Worm (Caenorhabditis elegans) whole organism, young adult: Measurements from ENCODE around the gene madf-9.

Experiments
- B0019.2 ChIP-seq: fragments of 200-800 bp; sonication (Bioruptor generic); conservative IDR thresholded peaks from 2 replicates; pipeline ENCODE4 v1.3.6; 2022; ENCODE audit warnings: missing genetic modification reagents, missing genetic modification characterization, missing compliant biosample characterization
- C17E4.6 ChIP-seq: fragments of 200-800 bp; sonication (Bioruptor generic); IDR thresholded peaks from 2 replicates; pipeline ENCODE4 v1.3.6; 2022; ENCODE audit warnings: missing genetic modification reagents, missing genetic modification characterization, missing compliant biosample characterization
- F22D6.2 ChIP-seq: sonication (generic microtip); optimal IDR thresholded peaks from 2 replicates; lab custom pipeline; 2016; ENCODE audit warnings: mild to moderate bottlenecking, missing genetic modification characterization, missing compliant biosample characterization
- F33H1.4 ChIP-seq: fragments of 200-800 bp; sonication (Bioruptor generic); IDR thresholded peaks from 2 replicates; pipeline ENCODE4 v1.3.6; 2022; ENCODE audit warnings: missing genetic modification reagents, missing genetic modification characterization, missing compliant biosample characterization
- F55B11.4 ChIP-seq: sonication (generic microtip); optimal IDR thresholded peaks from 2 replicates; lab custom pipeline; 2016; ENCODE audit warnings: missing compliant biosample characterization, missing genetic modification characterization, borderline replicate concordance; ENCODE audit not compliant: insufficient read depth
- T07F8.4 ChIP-seq: sonication (generic microtip); optimal IDR thresholded peaks from 2 replicates; lab custom pipeline; 2016; ENCODE audit warnings: mild to moderate bottlenecking, missing genetic modification characterization, moderate library complexity, missing compliant biosample characterization
- Y53G8AR.9 ChIP-seq: fragments of 200-800 bp; sonication (Bioruptor generic); conservative IDR thresholded peaks from 2 replicates; pipeline ENCODE4 v1.3.6; 2022; ENCODE audit warnings: missing genetic modification reagents, missing genetic modification characterization, missing compliant biosample characterization
- Y56A3A.18 ChIP-seq: fragments of 200-800 bp; sonication (Bioruptor generic); IDR thresholded peaks from 2 replicates; pipeline ENCODE4 v1.3.6; 2022; ENCODE audit warnings: missing genetic modification reagents, missing genetic modification characterization, missing compliant biosample characterization
- Y67H2A.10 ChIP-seq: fragments of 200-800 bp; sonication (Bioruptor generic); conservative IDR thresholded peaks from 2 replicates; pipeline ENCODE4 v1.3.6; 2022; ENCODE audit warnings: missing genetic modification reagents, missing genetic modification characterization, missing compliant biosample characterization
- Y95B8A.8 ChIP-seq: fragments of 200-800 bp; sonication (Bioruptor generic); IDR thresholded peaks from 2 replicates; pipeline ENCODE4 v1.3.6; 2022; ENCODE audit warnings: missing genetic modification reagents, missing genetic modification characterization, missing compliant biosample characterization
- akir-1 ChIP-seq: fragments of 200-800 bp; sonication (Bioruptor generic); optimal IDR thresholded peaks from 2 replicates; lab custom pipeline; 2018; ENCODE audit warnings: mild to moderate bottlenecking, missing genetic modification characterization, moderate library complexity, missing compliant biosample characterization
- atf-7 ChIP-seq: sonication (generic microtip); optimal IDR thresholded peaks from 2 replicates; lab custom pipeline; 2017; ENCODE audit warnings: mild to moderate bottlenecking, missing genetic modification characterization, missing compliant biosample characterization
- attf-6 ChIP-seq: fragments of 200-800 bp; sonication (Bioruptor generic); IDR thresholded peaks from 2 replicates; pipeline ENCODE4 v1.3.6; 2022; ENCODE audit warnings: missing genetic modification reagents, missing genetic modification characterization, missing compliant biosample characterization
- cebp-1 ChIP-seq, 2 experiments: fragments of 200-800 bp in 1 of 2; sonication (Bioruptor generic) in 1 of 2; sonication (generic microtip) in 1 of 2; IDR thresholded peaks in 1 of 2; optimal IDR thresholded peaks in 1 of 2; 2 replicates each; pipeline versions ENCODE4 v1.3.6 to Lab custom; 2017 to 2022; ENCODE audit warnings: missing compliant biosample characterization in 2 of 2, missing genetic modification characterization in 2 of 2, mild to moderate bottlenecking in 1 of 2, missing genetic modification reagents in 1 of 2, moderate library complexity in 1 of 2
- cebp-2 ChIP-seq: fragments of 200-800 bp; sonication (Bioruptor generic); IDR thresholded peaks from 2 replicates; pipeline ENCODE4 v1.3.6; 2022; ENCODE audit warnings: missing genetic modification characterization, missing compliant biosample characterization
- ceh-100 ChIP-seq: fragments of 200-800 bp; sonication (Bioruptor generic); IDR thresholded peaks from 2 replicates; pipeline ENCODE4 v1.3.6; 2022; ENCODE audit warnings: missing genetic modification reagents, missing genetic modification characterization, missing compliant biosample characterization
- ceh-40 ChIP-seq: fragments of 200-800 bp; sonication (Bioruptor generic); IDR thresholded peaks from 2 replicates; pipeline ENCODE4 v1.3.6; 2022; ENCODE audit warnings: missing genetic modification characterization, missing compliant biosample characterization
- ceh-79 ChIP-seq: sonication (generic microtip); optimal IDR thresholded peaks from 2 replicates; lab custom pipeline; 2017; ENCODE audit warnings: mild to moderate bottlenecking, missing genetic modification characterization, missing compliant biosample characterization
- die-1 ChIP-seq: sonication (generic microtip); optimal IDR thresholded peaks from 2 replicates; lab custom pipeline; 2016; ENCODE audit warnings: missing genotype, mild to moderate bottlenecking, missing genetic modification characterization, missing compliant biosample characterization
- dox-1 ChIP-seq: fragments of 200-800 bp; sonication (Bioruptor generic); IDR thresholded peaks from 2 replicates; pipeline ENCODE4 v1.3.6; 2022; ENCODE audit warnings: missing genetic modification reagents, missing genetic modification characterization, missing compliant biosample characterization
- ekl-4 ChIP-seq: fragments of 200-800 bp; sonication (Bioruptor generic); IDR thresholded peaks from 2 replicates; pipeline ENCODE4 v1.3.6; 2022; ENCODE audit warnings: missing genetic modification reagents, missing genetic modification characterization, missing compliant biosample characterization
- gei-17 ChIP-seq: fragments of 200-800 bp; sonication (Bioruptor generic); optimal IDR thresholded peaks from 2 replicates; lab custom pipeline; 2018; ENCODE audit warnings: mild to moderate bottlenecking, missing genetic modification characterization, missing compliant biosample characterization
- hrde-1 ChIP-seq: sonication (generic microtip); optimal IDR thresholded peaks from 2 replicates; lab custom pipeline; 2016; ENCODE audit warnings: missing genetic modification characterization, mild to moderate bottlenecking, missing compliant biosample characterization, moderate library complexity, missing genotype, missing genetic modification reagents, borderline replicate concordance
- lag-1 ChIP-seq: fragments of 200-800 bp; sonication (Bioruptor generic); IDR thresholded peaks from 2 replicates; pipeline ENCODE4 v1.3.6; 2022; ENCODE audit warnings: missing genetic modification reagents, missing genetic modification characterization, missing compliant biosample characterization
- let-526 ChIP-seq: fragments of 200-800 bp; sonication (Bioruptor generic); IDR thresholded peaks from 2 replicates; pipeline ENCODE4 v1.3.6; 2022; ENCODE audit warnings: missing genetic modification reagents, missing genetic modification characterization, missing compliant biosample characterization
- let-607 ChIP-seq, 2 experiments: fragments of 200-800 bp in 1 of 2; sonication (Bioruptor generic) in 1 of 2; sonication (generic microtip) in 1 of 2; optimal IDR thresholded peaks; 2 replicates each; lab custom pipeline; 2016 to 2018; ENCODE audit warnings: mild to moderate bottlenecking in 2 of 2, missing compliant biosample characterization in 2 of 2, missing genetic modification characterization in 2 of 2, moderate library complexity in 2 of 2, missing genotype in 1 of 2
- lir-1 ChIP-seq: fragments of 200-800 bp; sonication (Bioruptor generic); conservative IDR thresholded peaks from 2 replicates; pipeline ENCODE4 v1.3.6; 2022; ENCODE audit warnings: missing genetic modification reagents, missing genetic modification characterization, missing compliant biosample characterization
- lsl-1 ChIP-seq: fragments of 200-800 bp; sonication (Bioruptor generic); optimal IDR thresholded peaks from 2 replicates; lab custom pipeline; 2018; ENCODE audit warnings: mild to moderate bottlenecking, missing genetic modification characterization, moderate library complexity, missing compliant biosample characterization
- lsy-27 ChIP-seq: sonication (generic microtip); optimal IDR thresholded peaks from 2 replicates; lab custom pipeline; 2017; ENCODE audit warnings: missing genetic modification characterization, mild to moderate bottlenecking, missing compliant biosample characterization, antibody characterized with exemption, missing genotype, borderline replicate concordance; ENCODE audit not compliant: insufficient read depth
- madf-10 ChIP-seq: sonication (generic microtip); optimal IDR thresholded peaks from 2 replicates; lab custom pipeline; 2016; ENCODE audit warnings: mild to moderate bottlenecking, missing genetic modification characterization, missing compliant biosample characterization
- madf-3 ChIP-seq: fragments of 200-800 bp; sonication (Bioruptor generic); IDR thresholded peaks from 2 replicates; pipeline ENCODE4 v1.3.6; 2022; ENCODE audit warnings: missing genetic modification reagents, missing genetic modification characterization, missing compliant biosample characterization
- madf-8 ChIP-seq: fragments of 200-800 bp; sonication (Bioruptor generic); conservative IDR thresholded peaks from 2 replicates; pipeline ENCODE4 v1.3.6; 2022; ENCODE audit warnings: missing genetic modification reagents, missing genetic modification characterization, missing compliant biosample characterization
- pha-4 ChIP-seq: fragments of 150-350 bp; sonication (generic microtip); optimal IDR thresholded peaks from 2 replicates; lab custom pipeline; 2014; ENCODE audit warnings: missing biosample characterization, missing genetic modification reagents, missing genetic modification characterization
- repo-1 ChIP-seq: sonication (generic microtip); optimal IDR thresholded peaks from 2 replicates; lab custom pipeline; 2017; ENCODE audit warnings: mild to moderate bottlenecking, missing genetic modification characterization, missing compliant biosample characterization
- rpc-1 ChIP-seq, 2 experiments: fragments of 150-350 bp in 1 of 2; sonication (generic microtip) in 1 of 2; optimal IDR thresholded peaks; 2 replicates each; lab custom pipeline; 2014 to 2018; ENCODE audit warnings: missing biosample characterization in 1 of 2, missing genetic modification characterization in 1 of 2, missing genetic modification reagents in 1 of 2, missing genotype in 1 of 2
- sdz-38 ChIP-seq: sonication (generic microtip); optimal IDR thresholded peaks from 2 replicates; lab custom pipeline; 2016; ENCODE audit warnings: missing genotype, missing genetic modification characterization, missing compliant biosample characterization
- snpc-1.3 ChIP-seq: sonication (generic microtip); optimal IDR thresholded peaks from 2 replicates; lab custom pipeline; 2017; ENCODE audit warnings: missing genetic modification characterization, mild to moderate bottlenecking, missing compliant biosample characterization, antibody characterized with exemption, moderate library complexity, missing genotype, missing genetic modification reagents; ENCODE audit not compliant: insufficient read depth
- snpc-4 ChIP-seq, 5 experiments: fragments of 150-350 bp in 1 of 5; sonication (generic microtip) in 4 of 5; optimal IDR thresholded peaks; 2 replicates each; lab custom pipeline; 2014 to 2018; ENCODE audit warnings: missing genetic modification characterization in 5 of 5, missing biosample characterization in 3 of 5, antibody characterized with exemption in 2 of 5, mild to moderate bottlenecking in 2 of 5, missing compliant biosample characterization in 2 of 5, missing genotype in 2 of 5, moderate library complexity in 2 of 5, missing genetic modification reagents in 1 of 5
- tlf-1 ChIP-seq: fragments of 200-800 bp; sonication (Bioruptor generic); optimal IDR thresholded peaks from 2 replicates; lab custom pipeline; 2018; ENCODE audit warnings: mild to moderate bottlenecking, missing genetic modification characterization, missing compliant biosample characterization
- zfh-2 ChIP-seq: fragments of 200-800 bp; sonication (Bioruptor generic); conservative IDR thresholded peaks from 2 replicates; pipeline ENCODE4 v1.3.6; 2022; ENCODE audit warnings: missing genetic modification reagents, missing genetic modification characterization, missing compliant biosample characterization
- ztf-18 ChIP-seq: sonication (generic microtip); optimal IDR thresholded peaks from 2 replicates; lab custom pipeline; 2016; ENCODE audit warnings: missing genotype, mild to moderate bottlenecking, missing genetic modification characterization, missing compliant biosample characterization
- ztf-28 ChIP-seq: fragments of 200-800 bp; sonication (Bioruptor generic); IDR thresholded peaks from 2 replicates; pipeline ENCODE4 v1.3.6; 2022; ENCODE audit warnings: missing genetic modification reagents, missing genetic modification characterization, missing compliant biosample characterization

madf-9 gene

ce11 chrIV:3608547-3609222 is 28.2 kb upstream of the madf-9 start:
- TF ChIP-seq cebp-1 (GFP tag; IDR thresholded peaks at IDR 0.05; lab: Robert Waterston, UW) (no peak), cebp-1 (tag; optimal IDR thresholded peaks at IDR 0.05; lab: Kevin White, UChicago) (peak; percentile 12), Y53G8AR.9 (GFP tag; lab: Robert Waterston, UW) (peak; percentile 31; the same call in 1 of the 2 replicates), tlf-1 (GFP tag; lab: Kevin White, UChicago) (peak; percentile 44), madf-10 (tag; lab: Kevin White, UChicago) (peak; percentile 1), Y67H2A.10 (GFP tag; lab: Robert Waterston, UW) (no peak), ceh-79 (tag; lab: Kevin White, UChicago) (no peak), repo-1 (tag; lab: Kevin White, UChicago) (peak; percentile 68)

- TF ChIP-seq rpc-1 (optimal IDR thresholded peaks at IDR 0.05; lab: Kevin White, UChicago) (no peak), rpc-1 (tag; optimal IDR thresholded peaks at IDR 0.05; lab: Kevin White, UChicago) (no peak), madf-3 (no peak), lag-1 (no peak), ceh-100 (no peak), gei-17 (GFP tag; lab: Kevin White, UChicago) (no peak), snpc-1.3 (tag; lab: Kevin White, UChicago) (no peak)
Observed at ce11 chrIV:3610987-3611386, 25.9 kb upstream of the madf-9 start.

- TF ChIP-seq F22D6.2 (tag; lab: Kevin White, UChicago) (peak; percentile 47), atf-7 (tag; lab: Kevin White, UChicago) (peak; percentile 53), ceh-40 (no peak), F33H1.4 (GFP tag; lab: Robert Waterston, UW) (no peak), F55B11.4 (tag; lab: Kevin White, UChicago) (no peak), lsl-1 (GFP tag; lab: Kevin White, UChicago) (no peak), hrde-1 (no peak), sdz-38 (tag; lab: Kevin White, UChicago) (no peak), die-1 (tag; lab: Kevin White, UChicago) (no peak), C17E4.6 (GFP tag; lab: Robert Waterston, UW) (no peak), akir-1 (GFP tag; lab: Kevin White, UChicago) (no peak), dox-1 (peak; percentile 75), B0019.2 (GFP tag; lab: Robert Waterston, UW) (no peak), let-607 (tag; optimal IDR thresholded peaks at IDR 0.05; lab: Kevin White, UChicago) (peak; percentile 74 to 82), attf-6 (GFP tag; lab: Robert Waterston, UW) (no peak), pha-4 (tag; lab: Kevin White, UChicago) (peak; percentile 52), lir-1 (GFP tag; lab: Robert Waterston, UW) (no peak), madf-8 (GFP tag; lab: Robert Waterston, UW) (no peak), tlf-1 (GFP tag; lab: Kevin White, UChicago) (peak; percentile 82), zfh-2 (GFP tag; lab: Robert Waterston, UW) (no peak), T07F8.4 (tag; lab: Kevin White, UChicago) (no peak), Y95B8A.8 (GFP tag; lab: Robert Waterston, UW) (no peak), Y56A3A.18 (GFP tag; lab: Robert Waterston, UW) (no peak), lsy-27 (no peak), ztf-18 (no peak), ekl-4 (GFP tag; lab: Robert Waterston, UW) (no peak), let-526 (GFP tag; lab: Robert Waterston, UW) (peak; percentile 38; the same call in 1 of the 2 replicates), snpc-4 (GFP tag; optimal IDR thresholded peaks at IDR 0.05; lab: Kevin White, UChicago) (no peak), snpc-4 (tag; optimal IDR thresholded peaks at IDR 0.05; lab: Kevin White, UChicago) (peak in 3 of 4 experiments; percentile 12 to 33 (median 32)), cebp-2 (GFP tag; lab: Robert Waterston, UW) (no peak), ztf-28 (GFP tag; lab: Robert Waterston, UW) (no peak)
Observed at ce11 chrIV:3611845-3612244, 25.0 kb upstream of the madf-9 start.
